Worm (Caenorhabditis elegans) whole organism, young adult: ENCODE results near the gene mrp-5.

ENCODE experiments used
- akir-1 ChIP-seq: fragments of 200-800 bp; sonication (Bioruptor generic); optimal IDR thresholded peaks from 2 replicates; lab custom pipeline; 2018; ENCODE audit warnings: mild to moderate bottlenecking, missing genetic modification characterization, moderate library complexity, missing compliant biosample characterization
- ekl-4 ChIP-seq: fragments of 200-800 bp; sonication (Bioruptor generic); IDR thresholded peaks from 2 replicates; pipeline ENCODE4 v1.3.6; 2022; ENCODE audit warnings: missing genetic modification reagents, missing genetic modification characterization, missing compliant biosample characterization
- hlh-12 ChIP-seq: sonication (generic microtip); optimal IDR thresholded peaks from 2 replicates; lab custom pipeline; 2016; ENCODE audit warnings: missing genetic modification characterization, missing compliant biosample characterization
- let-607 ChIP-seq, 2 experiments: fragments of 200-800 bp in 1 of 2; sonication (Bioruptor generic) in 1 of 2; sonication (generic microtip) in 1 of 2; optimal IDR thresholded peaks; 2 replicates each; lab custom pipeline; 2016 to 2018; ENCODE audit warnings: mild to moderate bottlenecking in 2 of 2, missing compliant biosample characterization in 2 of 2, missing genetic modification characterization in 2 of 2, moderate library complexity in 2 of 2, missing genotype in 1 of 2
- snpc-3.4 ChIP-seq: sonication (generic microtip); optimal IDR thresholded peaks from 2 replicates; lab custom pipeline; 2017; ENCODE audit warnings: missing genetic modification characterization, mild to moderate bottlenecking, missing compliant biosample characterization, antibody characterized with exemption, moderate library complexity, missing genotype, missing genetic modification reagents
- tlf-1 ChIP-seq: fragments of 200-800 bp; sonication (Bioruptor generic); optimal IDR thresholded peaks from 2 replicates; lab custom pipeline; 2018; ENCODE audit warnings: mild to moderate bottlenecking, missing genetic modification characterization, missing compliant biosample characterization
- unc-62 ChIP-seq: fragments of 150-350 bp; optimal IDR thresholded peaks from 2 replicates; lab custom pipeline; 2014; ENCODE audit warnings: missing biosample characterization, missing genetic modification reagents, missing genetic modification characterization
- ztf-18 ChIP-seq: sonication (generic microtip); optimal IDR thresholded peaks from 2 replicates; lab custom pipeline; 2016; ENCODE audit warnings: missing genotype, mild to moderate bottlenecking, missing genetic modification characterization, missing compliant biosample characterization

DNA sequence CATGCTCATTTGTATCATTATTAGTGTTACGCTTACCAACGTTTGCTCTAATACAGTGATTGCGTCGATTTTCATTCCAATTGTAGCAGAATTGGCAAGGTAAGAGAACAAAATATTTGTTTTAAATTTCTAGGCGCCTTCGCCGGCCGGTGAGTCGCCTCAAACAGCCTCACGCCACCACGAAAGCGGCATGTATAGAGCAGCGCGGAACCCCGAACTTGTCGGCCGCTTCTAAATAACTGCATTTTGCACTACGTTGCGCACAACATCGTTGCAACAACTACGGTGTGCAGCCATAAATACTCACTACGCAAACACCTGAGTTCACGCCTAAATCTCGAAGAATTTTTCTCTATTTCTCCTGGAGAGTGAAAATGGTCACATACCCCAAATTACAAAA lies 48.9 kb downstream of the mrp-5 start:
- no peak for TF ChIP-seq tlf-1 (GFP tag; lab: Kevin White, UChicago)
- no peak for TF ChIP-seq ztf-18 (tag; lab: Kevin White, UChicago)
- TF ChIP-seq let-607 (tag; optimal IDR thresholded peaks at IDR 0.05; lab: Kevin White, UChicago) = no peak
- no peak for TF ChIP-seq unc-62
- no peak for TF ChIP-seq snpc-3.4
- TF ChIP-seq ekl-4 (GFP tag; lab: Robert Waterston, UW) = no peak
- no peak for TF ChIP-seq hlh-12 (tag; lab: Kevin White, UChicago)
- no peak for TF ChIP-seq akir-1 (GFP tag; lab: Kevin White, UChicago)
